Worm (Caenorhabditis elegans): ENCODE results near the gene col-162.
A peak's percentile ranks its signal among the peaks of the same experiment; 100 is the strongest.

Gene col-162

DNA sequence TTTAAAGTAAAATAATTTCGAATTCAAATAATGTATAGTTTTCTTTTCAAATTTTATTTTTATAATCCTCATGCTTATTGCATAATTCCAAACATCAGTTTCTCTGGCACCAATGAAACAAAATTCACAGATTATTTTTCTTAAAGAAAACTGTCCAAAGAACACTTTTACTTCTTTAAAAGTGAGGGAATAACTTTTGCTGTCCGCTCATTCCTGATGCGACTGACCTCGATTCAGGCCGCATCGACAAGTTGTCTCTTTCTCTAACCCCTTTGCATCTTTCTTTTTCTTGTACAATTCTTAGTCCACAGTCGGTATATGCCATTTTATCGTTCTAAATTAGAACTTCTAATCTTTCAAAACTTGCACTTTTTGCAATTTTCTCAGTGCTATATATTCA, 35.2 kb upstream of the col-162 start, which contains the start of gene F53F1.2:
F53F1.2 (plus strand) TSS at position 306 of the 400 bp plus-strand sequence.
- TF ChIP-seq blmp-1 (tag; optimal IDR thresholded peaks at IDR 0.05; ENCODE audit: insufficient read depth) (peak; percentile 80), nhr-77 (tag; optimal IDR thresholded peaks at IDR 0.05) (no peak), nhr-12 (tag; optimal IDR thresholded peaks at IDR 0.05) (no peak)

ce11 chrV:13407913-13408312, 33.8 kb upstream of the col-162 start, which contains the start of gene F53F1.3:
F53F1.3 (plus strand) TSS chrV:13408242.
- TF ChIP-seq mab-5 (tag; optimal IDR thresholded peaks at IDR 0.05) (no peak), fos-1 (tag; optimal IDR thresholded peaks at IDR 0.05) (peak; percentile 67)

DNA sequence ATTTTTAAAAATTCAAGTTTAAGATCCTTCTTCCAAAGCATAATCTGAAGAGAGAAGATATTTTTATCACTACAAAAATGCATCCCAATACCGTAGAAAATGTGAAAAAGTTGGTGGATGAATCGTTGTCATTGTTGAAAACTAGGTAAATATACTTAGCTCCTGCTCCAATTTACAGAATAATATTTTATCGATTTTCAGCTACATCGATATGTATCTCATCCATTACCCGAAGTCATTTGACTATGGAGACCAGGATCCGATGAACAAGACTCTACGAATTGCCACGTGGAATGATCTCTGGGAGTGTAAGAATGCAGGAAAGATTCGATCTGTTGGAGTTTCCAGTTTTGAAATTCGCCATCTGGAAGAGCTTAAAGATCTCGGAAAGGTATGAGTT, 33.3 kb upstream of the col-162 start:
- TF ChIP-seq nhr-12 (tag; optimal IDR thresholded peaks at IDR 0.05) = no peak
- no peak for TF ChIP-seq nhr-129 (tag; optimal IDR thresholded peaks at IDR 0.05)
- TF ChIP-seq unc-62 (GFP tag; optimal IDR thresholded peaks at IDR 0.05) = no peak
- no peak for TF ChIP-seq nhr-23 (tag; optimal IDR thresholded peaks at IDR 0.05)
- TF ChIP-seq sma-3 (GFP tag; optimal IDR thresholded peaks at IDR 0.05) = no peak
- no peak for TF ChIP-seq nhr-11 (tag; optimal IDR thresholded peaks at IDR 0.05)
- no peak for TF ChIP-seq mbf-1 (tag; optimal IDR thresholded peaks at IDR 0.05)
- no peak for TF ChIP-seq nhr-25 (tag; optimal IDR thresholded peaks at IDR 0.05)
- TF ChIP-seq mdl-1 (tag; optimal IDR thresholded peaks at IDR 0.05) = no peak
- TF ChIP-seq ztf-11 (tag; optimal IDR thresholded peaks at IDR 0.05) = no peak
- no peak for TF ChIP-seq lin-13 (GFP tag; optimal IDR thresholded peaks at IDR 0.05)
- no peak for TF ChIP-seq ceh-16 (tag; optimal IDR thresholded peaks at IDR 0.05)
- TF ChIP-seq R02D3.7 (tag; optimal IDR thresholded peaks at IDR 0.05) = no peak
- TF ChIP-seq gmeb-1 (tag; optimal IDR thresholded peaks at IDR 0.05) = no peak
- TF ChIP-seq elt-1 (tag; optimal IDR thresholded peaks at IDR 0.05) = no peak
- TF ChIP-seq unc-55 (GFP tag; optimal IDR thresholded peaks at IDR 0.05) = no peak
- TF ChIP-seq sem-4 (tag; optimal IDR thresholded peaks at IDR 0.05) = no peak
- no peak for TF ChIP-seq ceh-82 (tag; optimal IDR thresholded peaks at IDR 0.05)
- TF ChIP-seq sma-9 (GFP tag; optimal IDR thresholded peaks at IDR 0.05) = no peak
- TF ChIP-seq sma-9 (tag; optimal IDR thresholded peaks at IDR 0.05) = no peak
- no peak for TF ChIP-seq zag-1 (tag; optimal IDR thresholded peaks at IDR 0.05)

DNA sequence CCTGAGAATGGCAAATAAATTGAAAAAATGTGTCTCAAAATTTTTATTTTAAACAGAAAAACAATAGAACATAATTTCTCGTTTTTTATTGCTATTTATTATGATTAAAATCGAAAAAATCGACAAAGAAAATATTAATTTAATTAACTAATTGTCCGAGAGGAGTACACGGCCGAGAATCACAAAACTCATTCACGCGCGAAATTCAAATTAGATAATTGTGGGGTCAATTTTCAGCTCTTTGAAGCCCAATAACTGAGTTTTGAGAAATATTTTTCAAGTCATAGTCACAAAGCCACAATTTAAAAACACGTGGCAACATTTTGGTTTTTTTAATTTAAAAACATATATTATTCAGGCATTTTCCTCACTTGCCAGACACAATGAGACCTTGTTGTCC, 32.7 kb upstream of the col-162 start:
- TF ChIP-seq sma-9 (GFP tag; optimal IDR thresholded peaks at IDR 0.05) (peak; percentile 34), sma-9 (tag; optimal IDR thresholded peaks at IDR 0.05) (no peak), C34F6.9 (tag; optimal IDR thresholded peaks at IDR 0.05) (peak; percentile 9), nhr-25 (tag; optimal IDR thresholded peaks at IDR 0.05) (peak; percentile 36), R02D3.7 (tag; optimal IDR thresholded peaks at IDR 0.05) (no peak), aly-2 (tag; optimal IDR thresholded peaks at IDR 0.05) (no peak), unc-39 (tag; optimal IDR thresholded peaks at IDR 0.05) (no peak), gmeb-1 (tag; optimal IDR thresholded peaks at IDR 0.05) (peak; percentile 82), lsy-2 (tag; optimal IDR thresholded peaks at IDR 0.05) (peak in 1 of 2 experiments; percentile 50), sma-3 (GFP tag; optimal IDR thresholded peaks at IDR 0.05) (peak; percentile 36)

ce11 chrV:13410688-13411087, 31.1 kb upstream of the col-162 start, which contains the start of gene F53F1.4:
F53F1.4 (plus strand) TSS chrV:13411077.
- TF ChIP-seq blmp-1 (tag; optimal IDR thresholded peaks at IDR 0.05; ENCODE audit: insufficient read depth) (peak; percentile 30), nhr-25 (tag; optimal IDR thresholded peaks at IDR 0.05) (peak; percentile 60), nhr-129 (tag; optimal IDR thresholded peaks at IDR 0.05) (no peak)

ce11 chrV:13411225-13411991, 30.4 kb upstream of the col-162 start:
- TF ChIP-seq zag-1 (tag; optimal IDR thresholded peaks at IDR 0.05) = no peak
- TF ChIP-seq blmp-1 (tag; optimal IDR thresholded peaks at IDR 0.05; ENCODE audit: insufficient read depth) = peak; percentile 65
- TF ChIP-seq unc-39 (tag; optimal IDR thresholded peaks at IDR 0.05) = no peak
- TF ChIP-seq nhr-11 (tag; optimal IDR thresholded peaks at IDR 0.05) = no peak
- TF ChIP-seq ama-1 (optimal IDR thresholded peaks at IDR 0.05) = peak; percentile 67
- TF ChIP-seq unc-55 (GFP tag; optimal IDR thresholded peaks at IDR 0.05) = no peak
- peak; percentile 68 for TF ChIP-seq elt-3 (tag; optimal IDR thresholded peaks at IDR 0.05)

Data from whole organism, L2 larva.